Worm (Caenorhabditis elegans) whole organism, mixed stage, embryonic: Measurements from ENCODE around the gene ttc-4.

Source experiments
- ceh-39 ChIP-seq: fragments of 150-350 bp; optimal IDR thresholded peaks from 2 replicates; lab custom pipeline; 2014; ENCODE audit warnings: missing biosample characterization, missing genetic modification characterization
- pha-4 ChIP-seq: fragments of 150-350 bp; optimal IDR thresholded peaks from 2 replicates; lab custom pipeline; 2018; ENCODE audit warnings: missing biosample characterization, missing genetic modification reagents, missing genetic modification characterization

ce11 chrII:5574925-5575324 lies 19.6 kb upstream of the ttc-4 start:
- no peak for TF ChIP-seq ceh-39 (tag; lab: Kevin White, UChicago)
- no peak for TF ChIP-seq pha-4 (tag; lab: Kevin White, UChicago)
